Worm (Caenorhabditis elegans) whole organism, early embryonic: ENCODE data around the gene kin-5.

Experiments used
- ama-1 ChIP-seq: fragments of 150-350 bp; optimal IDR thresholded peaks from 2 replicates; lab custom pipeline; 2014
- ceh-36 ChIP-seq: sonication (generic microtip); optimal IDR thresholded peaks from 2 replicates; lab custom pipeline; 2016; ENCODE audit warnings: missing genetic modification characterization, inconsistent platforms, missing compliant biosample characterization
- ets-7 ChIP-seq: sonication (generic microtip); optimal IDR thresholded peaks from 2 replicates; lab custom pipeline; 2016; ENCODE audit warnings: missing genotype, missing genetic modification characterization, missing compliant biosample characterization
- flt-1 ChIP-seq: fragments of 200-800 bp; sonication (Bioruptor generic); IDR thresholded peaks from 2 replicates; pipeline ENCODE4 v1.3.6; 2022; ENCODE audit warnings: missing genetic modification characterization, missing compliant biosample characterization
- hnd-1 ChIP-seq: sonication (generic microtip); optimal IDR thresholded peaks from 2 replicates; lab custom pipeline; 2016; ENCODE audit warnings: missing genetic modification characterization, missing compliant biosample characterization
- scrt-1 ChIP-seq: fragments of 200-800 bp; sonication (Bioruptor generic); IDR thresholded peaks from 2 replicates; pipeline ENCODE4 v1.3.6; 2022; ENCODE audit warnings: missing genetic modification characterization, missing compliant biosample characterization
- tra-4 ChIP-seq: sonication (generic microtip); optimal IDR thresholded peaks from 2 replicates; lab custom pipeline; 2017; ENCODE audit warnings: missing genetic modification characterization, missing compliant biosample characterization

DNA sequence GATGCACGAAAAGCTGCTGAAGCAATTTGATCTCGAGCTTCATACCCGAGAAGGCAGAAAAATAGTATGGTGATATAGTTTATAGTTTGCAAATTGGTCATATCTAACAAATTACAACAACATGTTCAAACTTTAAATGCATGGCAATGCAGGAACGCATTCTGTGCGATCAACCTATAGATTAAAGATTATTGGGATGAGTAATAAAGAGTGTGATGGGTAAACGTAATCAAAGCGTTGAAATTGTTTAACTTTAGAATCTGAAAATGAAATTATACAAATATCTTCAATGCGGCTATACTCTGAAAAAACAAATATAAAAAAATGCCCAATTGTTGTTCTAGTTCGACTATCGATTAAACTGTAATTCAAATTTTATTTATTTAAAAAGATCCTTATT is 7.3 kb upstream of the kin-5 start, which contains the start of gene C47E12.14:
- TF ChIP-seq scrt-1 (GFP tag; lab: Robert Waterston, UW), result no peak
- TF ChIP-seq ceh-36 (tag; lab: Kevin White, UChicago), result no peak
- TF ChIP-seq ets-7 (tag; lab: Kevin White, UChicago), result no peak
- no peak for TF ChIP-seq tra-4 (tag; lab: Kevin White, UChicago)
- TF ChIP-seq hnd-1, result no peak
- TF ChIP-seq ama-1 (lab: Kevin White, UChicago), result no peak
- TF ChIP-seq flt-1, result no peak
